Fruit fly (Drosophila melanogaster): Measurements from ENCODE around the gene Mcm6.

The Mcm6 gene

dm6 chrX:6705059-6705802 lies 31.0 kb downstream of the Mcm6 start:
- TF ChIP-seq ovo (GFP tag; optimal IDR thresholded peaks at IDR 0.05) (no peak), cnc (optimal IDR thresholded peaks at IDR 0.05) (no peak), CG12768 (GFP tag; optimal IDR thresholded peaks at IDR 0.05) (peak; percentile 13), bab1 (GFP tag; optimal IDR thresholded peaks at IDR 0.05) (no peak), toe (GFP tag; optimal IDR thresholded peaks at IDR 0.05) (peak; percentile 6), CG5204 (GFP tag; optimal IDR thresholded peaks at IDR 0.05) (no peak), kay (GFP tag; ENCODE audit: borderline replicate concordance) (no peak), cic (GFP tag; optimal IDR thresholded peaks at IDR 0.05) (peak; percentile 66), CG1620 (GFP tag; optimal IDR thresholded peaks at IDR 0.05) (no peak), CG7045 (GFP tag; optimal IDR thresholded peaks at IDR 0.05) (peak; percentile 2), Hr96 (GFP tag; optimal IDR thresholded peaks at IDR 0.05) (peak; percentile 47), pad (GFP tag; optimal IDR thresholded peaks at IDR 0.05) (no peak), CG7101 (tag; optimal IDR thresholded peaks at IDR 0.05) (peak; percentile 24), tj (GFP tag; optimal IDR thresholded peaks at IDR 0.05) (peak; percentile 87), CG14711 (tag; optimal IDR thresholded peaks at IDR 0.05) (peak; percentile 0), Clk (GFP tag; optimal IDR thresholded peaks at IDR 0.05) (no peak), CG33017 (tag; optimal IDR thresholded peaks at IDR 0.05) (no peak), Crg-1 (GFP tag; optimal IDR thresholded peaks at IDR 0.05) (no peak), CG11617 (GFP tag; optimal IDR thresholded peaks at IDR 0.05) (peak; percentile 24), Mnt (GFP tag; optimal IDR thresholded peaks at IDR 0.05) (peak; percentile 33)

DNA sequence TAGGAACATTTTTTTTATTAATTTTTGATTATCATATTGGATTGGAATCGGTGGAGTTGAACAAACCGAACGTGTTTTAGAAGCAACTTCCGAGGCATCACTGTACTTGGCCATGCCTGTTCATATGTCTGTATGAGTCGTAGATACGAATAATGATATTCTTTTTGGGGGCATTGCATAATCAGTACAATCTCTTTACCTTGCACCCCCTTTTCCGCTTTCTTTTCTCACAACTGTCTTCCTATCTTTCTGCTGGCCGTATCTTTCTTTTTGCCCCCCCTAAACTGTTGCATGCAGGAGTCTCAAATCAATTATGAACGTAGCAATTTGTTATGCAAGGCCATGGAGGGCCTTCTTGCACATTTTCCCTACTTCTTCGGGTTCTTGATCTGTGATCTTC lies 31.7 kb downstream of the Mcm6 start:
- TF ChIP-seq pad (GFP tag; optimal IDR thresholded peaks at IDR 0.05) (no peak), CG1620 (GFP tag; optimal IDR thresholded peaks at IDR 0.05) (no peak), Clk (GFP tag; optimal IDR thresholded peaks at IDR 0.05) (no peak)

DNA sequence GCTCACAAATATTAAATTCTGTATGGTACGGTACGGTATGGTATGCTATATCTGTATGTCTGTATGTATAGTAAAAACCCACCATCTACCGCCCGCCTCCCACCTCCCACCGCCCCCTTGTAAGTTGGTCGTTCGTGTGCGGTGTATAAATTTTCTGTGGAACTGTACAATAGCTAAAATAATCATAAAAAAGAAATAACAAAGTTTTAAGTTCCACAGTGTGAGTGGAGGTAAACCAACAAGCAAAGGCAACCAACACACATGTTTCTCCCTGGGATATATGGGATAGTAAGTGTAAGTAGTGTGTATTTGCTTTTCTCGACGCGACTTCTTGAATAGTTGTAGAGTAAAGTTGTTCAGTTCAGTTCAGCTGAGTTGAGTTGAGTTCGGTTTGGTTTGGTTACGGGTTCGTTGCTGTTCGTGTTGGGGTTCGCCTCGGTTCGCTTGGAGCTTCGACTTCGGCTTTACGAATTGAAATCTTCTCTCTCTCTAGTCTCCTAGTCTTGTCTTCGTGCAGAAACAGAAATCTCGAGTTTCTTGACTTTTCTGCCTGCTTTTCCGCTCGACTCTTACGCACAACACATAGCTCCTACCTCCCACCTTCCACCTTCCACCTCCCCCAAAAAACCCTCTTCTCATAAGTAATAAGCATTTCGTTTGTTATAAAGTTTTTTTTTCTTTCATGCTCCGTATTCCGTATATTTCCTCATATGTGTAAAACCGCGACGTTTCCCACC lies 32.6 kb downstream of the Mcm6 start:
- no peak for TF ChIP-seq tj (GFP tag; optimal IDR thresholded peaks at IDR 0.05)
- TF ChIP-seq CG12768 (GFP tag; optimal IDR thresholded peaks at IDR 0.05): no peak
- peak; percentile 23 for TF ChIP-seq bab1 (GFP tag; optimal IDR thresholded peaks at IDR 0.05)
- TF ChIP-seq cic (GFP tag; optimal IDR thresholded peaks at IDR 0.05): peak; percentile 67
- no peak for TF ChIP-seq Clk (GFP tag; optimal IDR thresholded peaks at IDR 0.05)
- TF ChIP-seq kay (GFP tag; ENCODE audit: borderline replicate concordance): no peak
- no peak for TF ChIP-seq CG5204 (GFP tag; optimal IDR thresholded peaks at IDR 0.05)

dm6 chrX:6708138-6708537 lies 34.0 kb downstream of the Mcm6 start:
- no peak for TF ChIP-seq toe (GFP tag; optimal IDR thresholded peaks at IDR 0.05)
- TF ChIP-seq tj (GFP tag; optimal IDR thresholded peaks at IDR 0.05): no peak
- TF ChIP-seq CG12768 (GFP tag; optimal IDR thresholded peaks at IDR 0.05): no peak
- no peak for TF ChIP-seq CG7045 (GFP tag; optimal IDR thresholded peaks at IDR 0.05)

DNA sequence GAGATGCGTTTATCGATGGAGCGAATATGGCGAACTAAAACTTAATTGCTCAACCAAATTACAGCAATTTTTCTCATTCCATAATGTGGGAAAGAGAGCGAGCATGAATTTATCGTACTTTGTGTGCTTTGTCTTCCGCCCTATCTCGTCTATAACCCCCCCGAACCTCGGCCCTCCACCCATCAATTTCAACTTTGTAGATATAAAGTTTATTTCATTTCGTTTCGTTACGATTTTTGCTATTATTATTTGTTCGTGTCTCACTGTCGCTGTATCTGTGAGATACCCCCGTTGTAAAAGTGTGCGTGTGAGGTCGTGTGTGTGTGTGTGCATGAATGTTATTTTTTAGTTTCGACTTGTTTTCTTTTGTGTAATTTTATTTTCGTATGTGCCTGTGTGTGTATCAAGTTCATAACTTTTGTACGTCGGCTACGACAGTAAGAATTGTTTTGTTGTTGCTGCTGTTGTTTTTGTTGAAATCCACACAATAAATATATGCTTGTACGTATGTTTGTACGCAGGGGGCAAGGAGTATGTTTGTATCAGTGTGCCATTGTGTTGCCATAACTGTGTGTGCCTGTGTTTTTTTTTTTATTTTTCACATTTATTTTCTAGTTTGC lies 34.5 kb downstream of the Mcm6 start:
- TF ChIP-seq Crg-1 (GFP tag; optimal IDR thresholded peaks at IDR 0.05) (no peak), ovo (GFP tag; optimal IDR thresholded peaks at IDR 0.05) (no peak), cic (GFP tag; optimal IDR thresholded peaks at IDR 0.05) (peak; percentile 52), CG11617 (GFP tag; optimal IDR thresholded peaks at IDR 0.05) (no peak)

DNA sequence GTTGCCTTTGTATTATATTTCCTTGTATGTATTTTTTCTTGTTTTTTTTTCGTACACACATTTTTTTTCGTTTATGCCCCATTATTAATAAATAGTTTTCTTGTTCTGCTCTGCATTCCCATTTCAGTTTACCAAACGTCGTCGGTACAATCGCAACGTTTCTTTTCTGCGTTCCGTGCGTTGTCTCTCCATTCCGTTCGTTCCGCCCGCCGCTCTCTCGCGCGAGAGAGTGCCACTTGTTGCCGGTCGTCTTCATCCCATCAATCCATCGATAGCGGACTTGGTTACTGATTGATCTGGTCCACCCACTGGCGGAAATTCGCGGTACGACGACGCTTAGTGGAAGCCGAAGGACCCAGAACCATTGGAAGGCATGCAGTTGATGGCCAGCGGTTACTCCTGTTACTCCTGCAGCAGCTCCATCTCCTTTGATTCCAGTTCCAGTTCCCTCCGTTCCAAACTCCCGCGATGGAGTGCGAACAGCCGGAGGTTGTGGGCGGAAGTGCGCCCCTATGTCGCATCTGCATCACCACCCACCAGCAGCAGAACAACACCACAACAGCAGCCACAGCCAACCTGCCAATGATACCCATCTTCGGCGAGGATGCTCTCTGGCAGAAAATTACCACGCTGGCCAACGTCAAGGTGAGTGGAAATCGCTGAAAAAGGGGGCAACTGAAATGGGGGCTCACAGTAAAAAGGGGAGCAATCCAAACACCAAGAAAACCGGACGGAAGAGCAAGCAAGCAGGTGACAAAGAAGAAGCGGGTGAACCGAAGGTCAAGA lies 35.3 kb downstream of the Mcm6 start:
- TF ChIP-seq CG11617 (GFP tag; optimal IDR thresholded peaks at IDR 0.05) (no peak), Mnt (GFP tag; optimal IDR thresholded peaks at IDR 0.05) (no peak), Hr96 (GFP tag; optimal IDR thresholded peaks at IDR 0.05) (no peak), tj (GFP tag; optimal IDR thresholded peaks at IDR 0.05) (no peak), ovo (GFP tag; optimal IDR thresholded peaks at IDR 0.05) (no peak), Clk (GFP tag; optimal IDR thresholded peaks at IDR 0.05) (no peak), CG33017 (tag; optimal IDR thresholded peaks at IDR 0.05) (no peak), CG12768 (GFP tag; optimal IDR thresholded peaks at IDR 0.05) (no peak), Crg-1 (GFP tag; optimal IDR thresholded peaks at IDR 0.05) (no peak), kay (GFP tag; ENCODE audit: borderline replicate concordance) (no peak), CG1620 (GFP tag; optimal IDR thresholded peaks at IDR 0.05) (no peak), pad (GFP tag; optimal IDR thresholded peaks at IDR 0.05) (no peak)

Measured in whole organism, adult.